Worm (Caenorhabditis elegans) whole organism, L4/young adult: ENCODE measurements around the gene C01G6.4.

Experiments used
- W03F9.2 ChIP-seq: fragments of 150-350 bp; optimal IDR thresholded peaks from 2 replicates; lab custom pipeline; 2014; ENCODE audit warnings: missing biosample characterization, missing genetic modification characterization
- dao-5 ChIP-seq: sonication (generic microtip); optimal IDR thresholded peaks from 2 replicates; lab custom pipeline; 2016; ENCODE audit warnings: missing genotype, missing genetic modification characterization, moderate library complexity, missing compliant biosample characterization
- him-1 ChIP-seq: sonication (generic microtip); optimal IDR thresholded peaks from 2 replicates; lab custom pipeline; 2016; ENCODE audit warnings: missing genotype, missing genetic modification reagents, missing genetic modification characterization, missing compliant biosample characterization

The C01G6.4 gene

DNA sequence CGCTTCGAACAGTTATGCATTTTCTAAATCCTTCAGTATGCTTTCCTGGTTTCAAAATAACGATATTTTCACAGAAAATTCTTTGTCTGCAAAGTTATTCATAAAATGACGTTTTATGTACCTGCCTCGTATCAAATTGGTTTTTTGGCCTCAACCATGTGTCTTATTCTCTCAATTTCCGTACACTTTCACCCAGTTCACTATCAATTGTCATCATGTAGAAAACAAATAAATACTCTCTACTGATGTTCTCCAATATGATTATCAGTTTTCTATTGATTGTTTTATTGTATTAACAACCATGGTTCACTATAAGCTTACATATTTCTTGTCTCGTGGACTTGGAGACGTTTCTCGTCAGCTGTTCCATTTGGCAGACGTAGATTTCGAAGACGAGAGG lies 41.6 kb downstream of the C01G6.4 start, which contains the start of gene gst-13:
TSS of gene gst-13 (plus strand) at position 218 of the 400 bp plus-strand sequence.
- no peak for TF ChIP-seq dao-5 (tag; lab: Kevin White, UChicago)
- no peak for TF ChIP-seq W03F9.2 (tag; lab: Kevin White, UChicago)
- no peak for TF ChIP-seq him-1 (tag; lab: Kevin White, UChicago)

- TF ChIP-seq W03F9.2 (tag; lab: Kevin White, UChicago) = no peak
- TF ChIP-seq him-1 (tag; lab: Kevin White, UChicago) = no peak
- TF ChIP-seq dao-5 (tag; lab: Kevin White, UChicago) = no peak
Observed at ce11 chrII:9227134-9227533, 45.7 kb downstream of the C01G6.4 start, which contains the start of gene abu-14. Gene abu-14 (minus strand): TSS chrII:9227214.

- TF ChIP-seq him-1 (tag; lab: Kevin White, UChicago) (no peak), W03F9.2 (tag; lab: Kevin White, UChicago) (no peak), dao-5 (tag; lab: Kevin White, UChicago) (no peak)
Observed at ce11 chrII:9222969-9223368, 49.9 kb downstream of the C01G6.4 start, which contains the start of gene ZK1067.3. Gene ZK1067.3 (plus strand): TSS chrII:9223269.
